Fruit fly (Drosophila melanogaster): Measurements from ENCODE around the gene Rbp4.

Rbp4 gene

DNA sequence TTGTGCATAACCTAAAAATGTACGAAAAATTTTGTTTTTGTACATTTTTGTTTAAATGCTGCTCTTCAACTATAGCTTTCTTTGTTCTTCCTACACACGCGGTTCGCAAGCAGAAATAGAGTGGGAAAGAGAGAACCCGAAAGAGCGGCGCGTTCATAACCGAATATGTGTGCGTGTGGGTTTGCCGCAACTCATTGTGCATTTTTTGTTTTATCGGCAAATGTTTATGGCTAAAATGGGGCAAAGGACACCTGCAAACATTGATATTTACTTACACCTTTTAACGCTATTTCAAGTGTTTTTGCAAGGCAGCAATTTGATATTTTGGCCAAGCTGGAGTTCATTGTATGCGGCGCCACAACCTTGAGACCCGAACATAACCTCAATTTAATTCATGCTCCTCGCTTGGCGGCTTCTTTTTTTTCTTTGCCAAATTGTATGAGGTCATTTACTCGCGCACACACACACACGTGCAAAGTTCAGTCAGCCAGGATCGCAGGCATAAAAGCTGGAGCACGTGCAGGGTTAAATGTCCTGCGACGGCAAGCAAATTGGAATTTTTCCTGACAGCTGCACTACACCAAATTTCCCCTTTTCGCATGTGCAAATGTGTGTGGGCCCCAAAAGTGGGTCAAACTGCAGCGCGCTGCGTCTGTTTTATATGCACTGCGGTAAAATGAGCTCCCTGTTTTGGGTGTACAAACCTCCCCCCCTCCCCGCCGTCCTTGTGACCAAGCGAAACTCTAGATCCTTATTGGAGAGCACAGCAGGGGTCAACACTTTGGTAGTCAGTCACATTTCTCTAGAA, 8.3 kb downstream of the Rbp4 start:
- TF ChIP-seq Sox14 (GFP tag; optimal IDR thresholded peaks at IDR 0.05) (peak; percentile 61), Sox102F (GFP tag; optimal IDR thresholded peaks at IDR 0.05) (no peak), CG3919 (GFP tag; optimal IDR thresholded peaks at IDR 0.05) (no peak), ss (GFP tag; optimal IDR thresholded peaks at IDR 0.05) (peak in 1 of 2 experiments; percentile 17), Eip78C (GFP tag) (peak; percentile 52)

DNA sequence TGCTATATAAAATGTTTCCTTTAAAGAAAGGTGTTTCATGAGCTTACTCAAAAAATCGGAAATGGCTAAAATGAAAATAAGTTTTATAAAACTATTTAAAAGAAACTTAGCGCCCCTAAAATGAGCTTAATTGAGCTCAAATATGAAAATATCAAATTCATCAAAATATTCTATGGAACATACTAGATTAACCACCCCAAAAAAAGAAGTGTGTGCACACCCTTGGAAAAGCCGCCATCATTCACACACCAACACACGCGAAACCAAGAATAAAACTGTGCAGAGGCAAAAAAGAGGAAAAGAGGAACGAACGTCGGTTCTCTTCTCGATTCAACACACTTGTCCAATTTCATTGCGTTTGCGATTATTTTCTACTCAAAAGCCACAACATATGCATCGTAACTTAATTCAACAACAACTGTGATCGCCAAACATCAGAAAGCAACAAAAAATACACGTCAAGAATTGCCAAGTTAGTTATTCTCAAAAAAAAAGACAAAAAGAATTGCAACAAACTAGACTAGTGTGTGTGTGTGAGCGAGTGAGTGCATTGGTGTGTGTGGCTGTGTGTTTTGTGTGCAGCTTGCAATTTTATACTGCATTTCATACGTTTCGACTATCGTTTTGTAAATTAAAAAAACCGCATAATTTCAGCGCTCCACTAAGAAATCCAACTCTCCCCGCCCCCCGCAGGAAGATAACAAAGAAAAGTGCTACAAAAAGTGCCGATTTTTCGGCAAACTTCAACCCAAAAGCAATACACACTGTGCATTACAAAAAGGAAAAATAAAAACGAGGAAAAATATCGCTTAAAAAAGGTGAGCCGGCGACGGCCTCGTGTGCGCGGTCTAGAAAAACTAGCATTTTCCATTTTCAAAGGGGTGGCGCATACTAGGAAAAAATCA, 9.2 kb downstream of the Rbp4 start, which contains the start of gene rin:
Gene rin, plus strand, starts transcription at position 276 of the 905 bp plus-strand sequence.
- TF ChIP-seq ss (GFP tag; optimal IDR thresholded peaks at IDR 0.05) (peak; percentile 79 to 83), CG6163 (GFP tag; IDR thresholded peaks at IDR 0.05) (peak; percentile 6; the same call in 1 of the 3 replicates), Eip93F (GFP tag; optimal IDR thresholded peaks at IDR 0.05) (no peak), esn (GFP tag; optimal IDR thresholded peaks at IDR 0.05) (no peak), dac (GFP tag; optimal IDR thresholded peaks at IDR 0.05) (peak; percentile 21), Hr39 (GFP tag; optimal IDR thresholded peaks at IDR 0.05) (peak; percentile 18), net (GFP tag; optimal IDR thresholded peaks at IDR 0.05) (no peak), Ets96B (tag; optimal IDR thresholded peaks at IDR 0.05) (peak; percentile 45), CG31627 (GFP tag; optimal IDR thresholded peaks at IDR 0.05) (peak; percentile 25), Lpt (GFP tag; optimal IDR thresholded peaks at IDR 0.05) (no peak), Eip78C (GFP tag) (peak; percentile 41), topi (GFP tag; optimal IDR thresholded peaks at IDR 0.05) (no peak), CG8632 (GFP tag; optimal IDR thresholded peaks at IDR 0.05) (peak; percentile 14), lz (GFP tag; optimal IDR thresholded peaks at IDR 0.05) (peak; percentile 12), eg (GFP tag; IDR thresholded peaks at IDR 0.05) (0 out of 3 replicates have a peak, but pooled peaks have one; percentile 5), CG10631 (GFP tag; optimal IDR thresholded peaks at IDR 0.05) (no peak), CG6854 (GFP tag; optimal IDR thresholded peaks at IDR 0.05) (peak; percentile 34), CG11902 (GFP tag; optimal IDR thresholded peaks at IDR 0.05) (no peak), CG16779 (tag; optimal IDR thresholded peaks at IDR 0.05) (peak; percentile 71), fd59A (GFP tag; optimal IDR thresholded peaks at IDR 0.05) (no peak), CG8119 (GFP tag; IDR thresholded peaks at IDR 0.05) (peak; percentile 46; the same call in 1 of the 3 replicates), spab (GFP tag; optimal IDR thresholded peaks at IDR 0.05) (peak; percentile 57), cyc (GFP tag; optimal IDR thresholded peaks at IDR 0.05) (peak; percentile 15), CG1621 (tag; optimal IDR thresholded peaks at IDR 0.05) (peak; percentile 42), CG10669 (GFP tag; optimal IDR thresholded peaks at IDR 0.05) (peak; percentile 36), CG6808 (GFP tag; optimal IDR thresholded peaks at IDR 0.05) (peak; percentile 77), dsx (GFP tag; optimal IDR thresholded peaks at IDR 0.05; ENCODE audit: poor library complexity, severe bottlenecking) (peak; percentile 77), svp (GFP tag) (no peak), achi (GFP tag; optimal IDR thresholded peaks at IDR 0.05) (no peak), CG15336 (GFP tag; IDR thresholded peaks at IDR 0.05) (peak; percentile 60), CG9139 (GFP tag; optimal IDR thresholded peaks at IDR 0.05) (peak; percentile 81), pdm3 (GFP tag; optimal IDR thresholded peaks at IDR 0.05) (no peak), CG11294 (GFP tag; IDR thresholded peaks at IDR 0.05) (no peak), CG3919 (GFP tag; optimal IDR thresholded peaks at IDR 0.05) (peak; percentile 39), CG3032 (tag; optimal IDR thresholded peaks at IDR 0.05) (peak; percentile 28), CG6276 (GFP tag; optimal IDR thresholded peaks at IDR 0.05) (peak; percentile 46)
